Worm (Caenorhabditis elegans) whole organism, L2 larva: Measurements from ENCODE around the gene Y47D3A.14.

Experiments
- ZK546.5 ChIP-seq: sonication (generic microtip); optimal IDR thresholded peaks from 2 replicates; lab custom pipeline; 2017; ENCODE audit warnings: missing biosample characterization, missing genetic modification characterization
- aly-2 ChIP-seq: fragments of 150-350 bp; optimal IDR thresholded peaks from 2 replicates; lab custom pipeline; 2014; ENCODE audit warnings: missing biosample characterization, missing genetic modification characterization
- ama-1 ChIP-seq: fragments of 150-350 bp; optimal IDR thresholded peaks from 2 replicates; lab custom pipeline; 2018; ENCODE audit warnings: inconsistent platforms
- ceh-82 ChIP-seq: fragments of 150-350 bp; optimal IDR thresholded peaks from 2 replicates; lab custom pipeline; 2014; ENCODE audit warnings: missing biosample characterization, missing genetic modification characterization
- dmd-4 ChIP-seq: sonication (generic microtip); optimal IDR thresholded peaks from 2 replicates; lab custom pipeline; 2017; ENCODE audit warnings: missing biosample characterization, missing genetic modification characterization
- lin-13 ChIP-seq: fragments of 150-350 bp; optimal IDR thresholded peaks from 2 replicates; lab custom pipeline; 2014; ENCODE audit warnings: missing biosample characterization, missing genetic modification reagents, missing genetic modification characterization
- nhr-10 ChIP-seq: sonication (generic microtip); optimal IDR thresholded peaks from 2 replicates; lab custom pipeline; 2017; ENCODE audit warnings: missing biosample characterization, missing genetic modification characterization
- nhr-12 ChIP-seq: fragments of 150-350 bp; optimal IDR thresholded peaks from 2 replicates; lab custom pipeline; 2014; ENCODE audit warnings: missing biosample characterization, missing genetic modification characterization
- nhr-129 ChIP-seq: fragments of 150-350 bp; optimal IDR thresholded peaks from 2 replicates; lab custom pipeline; 2014; ENCODE audit warnings: missing biosample characterization, missing genetic modification characterization
- nhr-237 ChIP-seq: fragments of 150-350 bp; optimal IDR thresholded peaks from 2 replicates; lab custom pipeline; 2014; ENCODE audit warnings: missing biosample characterization, missing genetic modification characterization
- snpc-4 ChIP-seq: fragments of 150-350 bp; optimal IDR thresholded peaks from 2 replicates; lab custom pipeline; 2014; ENCODE audit warnings: missing biosample characterization, missing genetic modification characterization
- zag-1 ChIP-seq: fragments of 150-350 bp; optimal IDR thresholded peaks from 2 replicates; lab custom pipeline; 2014; ENCODE audit warnings: missing biosample characterization, missing genetic modification characterization
- ztf-11 ChIP-seq: sonication (generic microtip); optimal IDR thresholded peaks from 2 replicates; lab custom pipeline; 2017; ENCODE audit warnings: missing biosample characterization, missing genetic modification characterization

- no peak for TF ChIP-seq ztf-11 (tag; lab: Kevin White, UChicago)
- TF ChIP-seq ZK546.5 (tag; lab: Kevin White, UChicago), result no peak
- no peak for TF ChIP-seq dmd-4 (tag; lab: Kevin White, UChicago)
- TF ChIP-seq ceh-82 (tag; lab: Kevin White, UChicago), result no peak
- no peak for TF ChIP-seq snpc-4 (tag; lab: Kevin White, UChicago)
- no peak for TF ChIP-seq nhr-237
- no peak for TF ChIP-seq aly-2 (tag; lab: Kevin White, UChicago)
- no peak for TF ChIP-seq zag-1 (tag; lab: Kevin White, UChicago)
- TF ChIP-seq nhr-129 (tag; lab: Kevin White, UChicago), result no peak
- no peak for TF ChIP-seq nhr-12 (tag; lab: Kevin White, UChicago)
- TF ChIP-seq lin-13, result no peak
- no peak for TF ChIP-seq ama-1 (lab: Kevin White, UChicago)
- TF ChIP-seq nhr-10 (tag; lab: Kevin White, UChicago), result no peak
Measured at ce11 chrIII:11279954-11280353, 43.3 kb upstream of the Y47D3A.14 start.
